Fruit fly (Drosophila melanogaster): ENCODE results near the gene CG5646.
A peak's percentile ranks its signal among the peaks of the same experiment; 100 is the strongest.

The CG5646 gene

dm6 chr3R:27556972-27557371, 4.1 kb downstream of the CG5646 start:
- no peak for TF ChIP-seq svp (GFP tag)
- TF ChIP-seq pdm3 (GFP tag; optimal IDR thresholded peaks at IDR 0.05): peak; percentile 67
- peak; percentile 51 for TF ChIP-seq Eip75B (GFP tag; optimal IDR thresholded peaks at IDR 0.05)
- TF ChIP-seq CG3919 (GFP tag; optimal IDR thresholded peaks at IDR 0.05): peak; percentile 76
- TF ChIP-seq acj6 (GFP tag; optimal IDR thresholded peaks at IDR 0.05): peak; percentile 66
- TF ChIP-seq dac (GFP tag; optimal IDR thresholded peaks at IDR 0.05): peak; percentile 2
- peak; percentile 57 for TF ChIP-seq CG31627 (GFP tag; optimal IDR thresholded peaks at IDR 0.05)
- peak; percentile 51 for TF ChIP-seq Met (GFP tag; optimal IDR thresholded peaks at IDR 0.05)
- peak; percentile 44 for TF ChIP-seq net (GFP tag; optimal IDR thresholded peaks at IDR 0.05)
- peak; percentile 31 for TF ChIP-seq CG8319 (GFP tag; optimal IDR thresholded peaks at IDR 0.05)
- peak; percentile 87 for TF ChIP-seq Eip78C (GFP tag)
- TF ChIP-seq dsx (GFP tag; optimal IDR thresholded peaks at IDR 0.05; ENCODE audit: poor library complexity, severe bottlenecking): no peak
- TF ChIP-seq CG34406 (GFP tag; optimal IDR thresholded peaks at IDR 0.05): peak; percentile 40
- TF ChIP-seq CG6808 (GFP tag; optimal IDR thresholded peaks at IDR 0.05): no peak
- no peak for TF ChIP-seq fd59A (GFP tag; optimal IDR thresholded peaks at IDR 0.05)
- TF ChIP-seq Sox15 (GFP tag; optimal IDR thresholded peaks at IDR 0.05): peak; percentile 45
- peak in 1 of 2 experiments; percentile 45 for TF ChIP-seq salr (GFP tag; optimal IDR thresholded peaks at IDR 0.05)
- peak; percentile 35 for TF ChIP-seq lz (GFP tag; optimal IDR thresholded peaks at IDR 0.05)
- peak; percentile 88 for TF ChIP-seq eg (GFP tag; IDR thresholded peaks at IDR 0.05)
- TF ChIP-seq CG10669 (GFP tag; optimal IDR thresholded peaks at IDR 0.05): peak; percentile 42
- no peak for TF ChIP-seq Eip93F (GFP tag; optimal IDR thresholded peaks at IDR 0.05)
- TF ChIP-seq CG8119 (GFP tag; IDR thresholded peaks at IDR 0.05): peak; percentile 77
- no peak for TF ChIP-seq Hr38 (GFP tag; optimal IDR thresholded peaks at IDR 0.05)
- TF ChIP-seq Blimp-1 (GFP tag; optimal IDR thresholded peaks at IDR 0.05): peak; percentile 18
- TF ChIP-seq CG3032 (tag; optimal IDR thresholded peaks at IDR 0.05): peak; percentile 18
- peak; percentile 71 for TF ChIP-seq Gug (GFP tag; IDR thresholded peaks at IDR 0.05)
- TF ChIP-seq CG6163 (GFP tag; IDR thresholded peaks at IDR 0.05): peak; percentile 81
- peak; percentile 64 for TF ChIP-seq achi (GFP tag; optimal IDR thresholded peaks at IDR 0.05)
- peak; percentile 55 for TF ChIP-seq Hr39 (GFP tag; optimal IDR thresholded peaks at IDR 0.05)
- TF ChIP-seq CG7368 (GFP tag; optimal IDR thresholded peaks at IDR 0.05): peak; percentile 43
- TF ChIP-seq Ets21C (GFP tag; optimal IDR thresholded peaks at IDR 0.05): peak; percentile 18
- no peak for TF ChIP-seq fkh (GFP tag; optimal IDR thresholded peaks at IDR 0.05)
- TF ChIP-seq topi (GFP tag; optimal IDR thresholded peaks at IDR 0.05): peak; percentile 52
- TF ChIP-seq fd85E (GFP tag; optimal IDR thresholded peaks at IDR 0.05): no peak
- TF ChIP-seq CG11294 (GFP tag; IDR thresholded peaks at IDR 0.05): peak; percentile 79
- TF ChIP-seq ss (GFP tag; optimal IDR thresholded peaks at IDR 0.05): no peak
- TF ChIP-seq Sox102F (GFP tag; optimal IDR thresholded peaks at IDR 0.05): peak; percentile 44
- TF ChIP-seq Smox (GFP tag; optimal IDR thresholded peaks at IDR 0.05): no peak
- TF ChIP-seq Sox14 (GFP tag; optimal IDR thresholded peaks at IDR 0.05): peak; percentile 27
- TF ChIP-seq CG6276 (GFP tag; optimal IDR thresholded peaks at IDR 0.05): peak; percentile 59
- TF ChIP-seq Ets96B (tag; optimal IDR thresholded peaks at IDR 0.05): peak; percentile 43
- peak; percentile 52 for TF ChIP-seq esn (GFP tag; optimal IDR thresholded peaks at IDR 0.05)
- TF ChIP-seq CG32006 (GFP tag; optimal IDR thresholded peaks at IDR 0.05): peak; percentile 72
- TF ChIP-seq Lpt (GFP tag; optimal IDR thresholded peaks at IDR 0.05): peak; percentile 66
- no peak for TF ChIP-seq CG9139 (GFP tag; optimal IDR thresholded peaks at IDR 0.05)
- TF ChIP-seq CG10631 (GFP tag; optimal IDR thresholded peaks at IDR 0.05): peak; percentile 47
- no peak for TF ChIP-seq spab (GFP tag; optimal IDR thresholded peaks at IDR 0.05)
- TF ChIP-seq Hr4 (GFP tag; optimal IDR thresholded peaks at IDR 0.05): peak; percentile 77
- no peak for TF ChIP-seq CG4318 (GFP tag; optimal IDR thresholded peaks at IDR 0.05)
- TF ChIP-seq OdsH (GFP tag; optimal IDR thresholded peaks at IDR 0.05): peak; percentile 65
- TF ChIP-seq CG8632 (GFP tag; optimal IDR thresholded peaks at IDR 0.05): peak; percentile 15
- TF ChIP-seq cyc (GFP tag; optimal IDR thresholded peaks at IDR 0.05): peak; percentile 66
- peak; percentile 50 for TF ChIP-seq CG6792 (GFP tag; optimal IDR thresholded peaks at IDR 0.05)

All from whole organism, prepupa.